Fruit fly (Drosophila melanogaster): ENCODE results near the gene CG11983.

CG11983 gene

DNA sequence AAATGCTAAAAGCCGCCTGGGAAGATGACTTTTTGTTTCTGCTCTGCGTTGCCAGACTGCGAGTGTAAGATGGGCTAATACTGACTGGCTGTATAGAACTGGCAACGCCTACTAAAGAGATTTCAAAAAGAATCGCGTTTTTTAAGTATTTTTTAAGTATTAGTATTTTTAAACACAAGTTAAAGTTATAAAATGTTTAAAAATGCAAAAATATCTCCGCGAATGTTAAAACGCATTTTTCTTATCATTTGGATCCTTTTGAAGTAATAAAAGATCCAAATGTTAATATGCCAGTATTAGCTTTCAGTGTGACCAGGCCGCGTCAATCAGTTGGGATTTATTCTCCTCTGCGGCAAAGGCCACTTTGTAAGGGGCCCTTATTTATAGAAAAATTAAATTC is 2.0 kb upstream of the CG11983 start, which contains the start of the genes Prosbeta3 and Iru (continued):
- TF ChIP-seq CG16813 (GFP tag; IDR thresholded peaks at IDR 0.05; ENCODE audit: partially characterized antibody) (no peak), Hr3 (GFP tag; optimal IDR thresholded peaks at IDR 0.05) (no peak), eyg (GFP tag; optimal IDR thresholded peaks at IDR 0.05) (no peak), CG30020 (tag; optimal IDR thresholded peaks at IDR 0.05) (peak; percentile 47), CG10209 (GFP tag; optimal IDR thresholded peaks at IDR 0.05) (no peak), CG18599 (GFP tag; optimal IDR thresholded peaks at IDR 0.05) (no peak), HmgZ (tag; optimal IDR thresholded peaks at IDR 0.05) (peak; percentile 59), CG14710 (tag; optimal IDR thresholded peaks at IDR 0.05) (peak; percentile 68), zfh2 (GFP tag; optimal IDR thresholded peaks at IDR 0.05) (no peak), HHEX (GFP tag; optimal IDR thresholded peaks at IDR 0.05) (no peak), unc-4 (GFP tag; IDR thresholded peaks at IDR 0.05; ENCODE audit: partially characterized antibody) (0 out of 2 replicates have a peak, but pooled peaks have one; percentile 28), Sry-δ (GFP tag; optimal IDR thresholded peaks at IDR 0.05) (peak; percentile 24), repo (GFP tag; optimal IDR thresholded peaks at IDR 0.05) (no peak), CG6791 (GFP tag; IDR thresholded peaks at IDR 0.05; ENCODE audit: partially characterized antibody) (no peak), CG12071 (GFP tag; optimal IDR thresholded peaks at IDR 0.05) (no peak), Fer2 (tag; optimal IDR thresholded peaks at IDR 0.05) (no peak), Stat92E (GFP tag; optimal IDR thresholded peaks at IDR 0.05) (peak in 1 of 3 experiments; percentile 13), CG30403 (GFP tag; optimal IDR thresholded peaks at IDR 0.05) (no peak), CG13296 (GFP tag; optimal IDR thresholded peaks at IDR 0.05) (no peak), amos (GFP tag; IDR thresholded peaks at IDR 0.05; ENCODE audit: partially characterized antibody) (peak; percentile 31; the same call in 1 of the 2 replicates), CG4617 (GFP tag; optimal IDR thresholded peaks at IDR 0.05; ENCODE audit: borderline replicate concordance) (peak; percentile 45), emc (GFP tag; optimal IDR thresholded peaks at IDR 0.05) (no peak), org-1 (GFP tag; optimal IDR thresholded peaks at IDR 0.05) (no peak), trem (tag; optimal IDR thresholded peaks at IDR 0.05) (peak; percentile 78), CG6654 (GFP tag; optimal IDR thresholded peaks at IDR 0.05) (no peak), CG33213 (GFP tag; optimal IDR thresholded peaks at IDR 0.05) (peak; percentile 61), hbn (GFP tag; IDR thresholded peaks at IDR 0.05; ENCODE audit: partially characterized antibody) (no peak), ato (GFP tag; IDR thresholded peaks at IDR 0.05; ENCODE audit: partially characterized antibody) (no peak), nom (GFP tag; optimal IDR thresholded peaks at IDR 0.05) (no peak), Usf (GFP tag; optimal IDR thresholded peaks at IDR 0.05) (no peak), ewg (GFP tag; optimal IDR thresholded peaks at IDR 0.05) (no peak), CG9727 (GFP tag; optimal IDR thresholded peaks at IDR 0.05) (no peak), CG2889 (GFP tag; IDR thresholded peaks at IDR 0.05) (no peak), Doc2 (GFP tag; IDR thresholded peaks at IDR 0.05) (no peak), esg (GFP tag; conservative IDR thresholded peaks at IDR 0.05) (no peak), Ets65A (GFP tag) (peak; percentile 45), Kr (GFP tag; optimal IDR thresholded peaks at IDR 0.05) (no peak), CG15073 (GFP tag; optimal IDR thresholded peaks at IDR 0.05) (no peak), CG16815 (GFP tag; optimal IDR thresholded peaks at IDR 0.05) (no peak), Jarid2 (GFP tag; optimal IDR thresholded peaks at IDR 0.05) (no peak), Mad (GFP tag; optimal IDR thresholded peaks at IDR 0.05) (no peak), kah (GFP tag; optimal IDR thresholded peaks at IDR 0.05) (no peak), Lhr (GFP tag; optimal IDR thresholded peaks at IDR 0.05) (peak; percentile 86), CG17568 (GFP tag; optimal IDR thresholded peaks at IDR 0.05) (no peak), CG2875 (GFP tag; optimal IDR thresholded peaks at IDR 0.05) (no peak), Atf-2 (GFP tag; optimal IDR thresholded peaks at IDR 0.05) (no peak), Side (GFP tag; optimal IDR thresholded peaks at IDR 0.05) (no peak), phol (tag; optimal IDR thresholded peaks at IDR 0.05) (peak; percentile 56), CG34376 (GFP tag; optimal IDR thresholded peaks at IDR 0.05) (no peak), sima (GFP tag; optimal IDR thresholded peaks at IDR 0.05) (no peak)

Measured in whole organism, embryonic.